Worm (Caenorhabditis elegans) whole organism, late embryonic: ENCODE measurements around the gene Y43F8C.9.

Experiments
- dmd-4 ChIP-seq: sonication (generic microtip); optimal IDR thresholded peaks from 2 replicates; lab custom pipeline; 2016; ENCODE audit warnings: borderline replicate concordance, missing genetic modification characterization, missing compliant biosample characterization
- fkh-10 ChIP-seq: fragments of 150-350 bp; optimal IDR thresholded peaks from 2 replicates; lab custom pipeline; 2014; ENCODE audit warnings: missing biosample characterization, missing genetic modification reagents, missing genetic modification characterization
- nfya-1 ChIP-seq: sonication (generic microtip); optimal IDR thresholded peaks from 2 replicates; lab custom pipeline; 2017; ENCODE audit warnings: missing genetic modification characterization, mild to moderate bottlenecking, missing compliant biosample characterization, antibody characterized with exemption, moderate library complexity
- nhr-11 ChIP-seq: fragments of 150-350 bp; optimal IDR thresholded peaks from 2 replicates; lab custom pipeline; 2014; ENCODE audit warnings: missing biosample characterization, missing genetic modification characterization
- npax-4 ChIP-seq: sonication (generic microtip); optimal IDR thresholded peaks from 2 replicates; lab custom pipeline; 2016; ENCODE audit warnings: missing genetic modification characterization, missing compliant biosample characterization
- pag-3 ChIP-seq: sonication (generic microtip); optimal IDR thresholded peaks from 2 replicates; lab custom pipeline; 2016; ENCODE audit warnings: missing compliant biosample characterization, missing genetic modification characterization, borderline replicate concordance

ce11 chrV:19643015-19643414 lies 2.9 kb upstream of the Y43F8C.9 start:
- TF ChIP-seq pag-3 (tag; lab: Kevin White, UChicago) = peak; percentile 99
- TF ChIP-seq nhr-11 (tag; lab: Kevin White, UChicago) = no peak
- TF ChIP-seq npax-4 (tag; lab: Kevin White, UChicago) = peak; percentile 96
- peak; percentile 89 for TF ChIP-seq nfya-1 (tag; lab: Kevin White, UChicago)
- TF ChIP-seq fkh-10 (GFP tag; lab: Kevin White, UChicago) = peak; percentile 82
- peak; percentile 95 for TF ChIP-seq dmd-4
